Fruit fly (Drosophila melanogaster) whole organism, prepupa: ENCODE data around the gene CG9922.

Experiments used
- Blimp-1 ChIP-seq: fragments of 200-800 bp; sonication (Bioruptor generic); optimal IDR thresholded peaks from 3 replicates; lab custom pipeline; 2017; ENCODE audit warnings: missing biosample characterization, missing genetic modification characterization, mild to moderate bottlenecking, moderate library complexity, missing genetic modification reagents
- CG10631 ChIP-seq: fragments of 200-800 bp; sonication (Bioruptor generic); optimal IDR thresholded peaks from 2 replicates; lab custom pipeline; 2016; ENCODE audit warnings: missing biosample characterization, missing genetic modification characterization
- CG10669 ChIP-seq: fragments of 200-800 bp; sonication (Bioruptor generic); optimal IDR thresholded peaks from 3 replicates; lab custom pipeline; 2018; ENCODE audit warnings: missing biosample characterization, mild to moderate bottlenecking, missing genetic modification characterization, moderate library complexity
- CG11294 ChIP-seq: fragments of 200-800 bp; sonication (Bioruptor generic); IDR thresholded peaks from 2 replicates; pipeline ENCODE4 v1.3.6; 2022; ENCODE audit warnings: missing biosample characterization, missing genetic modification characterization
- CG11762 ChIP-seq: fragments of 200-800 bp; sonication (Bioruptor generic); optimal IDR thresholded peaks from 3 replicates; lab custom pipeline; 2016; ENCODE audit warnings: missing biosample characterization, missing genetic modification characterization; ENCODE audit not compliant: insufficient read depth
- CG11902 ChIP-seq: fragments of 200-800 bp; sonication (Bioruptor generic); optimal IDR thresholded peaks from 3 replicates; lab custom pipeline; 2016; ENCODE audit warnings: missing biosample characterization, missing genetic modification characterization
- CG15336 ChIP-seq: fragments of 200-800 bp; sonication (Bioruptor generic); IDR thresholded peaks from 2 replicates; pipeline ENCODE4 v1.3.6; 2022; ENCODE audit warnings: missing biosample characterization, missing genetic modification characterization
- CG1621 ChIP-seq: fragments of 200-800 bp; sonication (Bioruptor generic); optimal IDR thresholded peaks from 3 replicates; lab custom pipeline; 2018; ENCODE audit warnings: missing biosample characterization, mild to moderate bottlenecking, missing genetic modification characterization
- CG16779 ChIP-seq: fragments of 200-800 bp; sonication (Bioruptor generic); optimal IDR thresholded peaks from 3 replicates; lab custom pipeline; 2017; ENCODE audit warnings: missing biosample characterization, mild to moderate bottlenecking, missing genetic modification characterization
- CG3032 ChIP-seq: fragments of 200-800 bp; optimal IDR thresholded peaks from 2 replicates; lab custom pipeline; 2019; ENCODE audit warnings: missing biosample characterization, mild to moderate bottlenecking, missing genetic modification characterization, moderate library complexity
- CG31627 ChIP-seq: fragments of 200-800 bp; sonication (Bioruptor generic); optimal IDR thresholded peaks from 3 replicates; lab custom pipeline; 2016; ENCODE audit warnings: missing biosample characterization, missing genetic modification characterization
- CG34406 ChIP-seq: fragments of 200-800 bp; sonication (Bioruptor generic); optimal IDR thresholded peaks from 3 replicates; lab custom pipeline; 2016; ENCODE audit warnings: missing biosample characterization, missing genetic modification characterization
- CG3919 ChIP-seq: fragments of 200-800 bp; sonication (Bioruptor generic); optimal IDR thresholded peaks from 3 replicates; lab custom pipeline; 2016; ENCODE audit warnings: missing biosample characterization, missing genetic modification characterization
- CG4318 ChIP-seq: fragments of 200-800 bp; sonication (Bioruptor generic); optimal IDR thresholded peaks from 3 replicates; lab custom pipeline; 2017; ENCODE audit warnings: missing biosample characterization, mild to moderate bottlenecking, missing genetic modification characterization
- CG6163 ChIP-seq: fragments of 200-800 bp; sonication (Bioruptor generic); IDR thresholded peaks from 3 replicates; pipeline ENCODE4 v1.3.6; 2022; ENCODE audit warnings: missing biosample characterization, missing genetic modification characterization
- CG6808 ChIP-seq: fragments of 200-800 bp; sonication (Bioruptor generic); optimal IDR thresholded peaks from 3 replicates; lab custom pipeline; 2017; ENCODE audit warnings: missing biosample characterization, missing genetic modification characterization, mild to moderate bottlenecking, moderate library complexity, missing genetic modification reagents
- CG7368 ChIP-seq: fragments of 200-800 bp; sonication (Bioruptor generic); optimal IDR thresholded peaks from 3 replicates; lab custom pipeline; 2016; ENCODE audit warnings: missing biosample characterization, missing genetic modification characterization
- CG8119 ChIP-seq: fragments of 200-800 bp; sonication (Bioruptor generic); IDR thresholded peaks from 3 replicates; pipeline ENCODE4 v1.3.6; 2022; ENCODE audit warnings: missing biosample characterization, missing genetic modification characterization
- CG8319 ChIP-seq: fragments of 200-800 bp; sonication (Bioruptor generic); optimal IDR thresholded peaks from 3 replicates; lab custom pipeline; 2016; ENCODE audit warnings: missing biosample characterization, missing genetic modification characterization
- CG9139 ChIP-seq: fragments of 200-800 bp; sonication (Bioruptor generic); optimal IDR thresholded peaks from 3 replicates; lab custom pipeline; 2017; ENCODE audit warnings: missing biosample characterization, mild to moderate bottlenecking, missing genetic modification characterization
- Eip75B ChIP-seq: fragments of 200-800 bp; sonication (Bioruptor generic); optimal IDR thresholded peaks from 3 replicates; lab custom pipeline; 2016; ENCODE audit warnings: missing biosample characterization, missing genetic modification characterization
- Eip78C ChIP-seq: fragments of 200-800 bp; sonication (Bioruptor generic); peaks from one replicate; lab custom pipeline; 2016; ENCODE audit warnings: missing biosample characterization, missing genetic modification characterization
- Eip93F ChIP-seq: fragments of 200-800 bp; sonication (Bioruptor generic); optimal IDR thresholded peaks from 2 replicates; lab custom pipeline; 2016; ENCODE audit warnings: missing biosample characterization, mild to moderate bottlenecking, missing genetic modification characterization
- Ets21C ChIP-seq: fragments of 200-800 bp; sonication (Bioruptor generic); optimal IDR thresholded peaks from 3 replicates; lab custom pipeline; 2016; ENCODE audit warnings: missing biosample characterization, missing genetic modification characterization
- Ets96B ChIP-seq: fragments of 200-800 bp; optimal IDR thresholded peaks from 2 replicates; lab custom pipeline; 2019; ENCODE audit warnings: missing biosample characterization, mild to moderate bottlenecking, missing genetic modification characterization, moderate library complexity
- Gug ChIP-seq: fragments of 200-800 bp; sonication (Bioruptor generic); IDR thresholded peaks from 2 replicates; pipeline ENCODE4 v1.3.6; 2022; ENCODE audit warnings: missing biosample characterization, missing genetic modification characterization
- Hr38 ChIP-seq: sonication (Bioruptor generic); optimal IDR thresholded peaks from 2 replicates; lab custom pipeline; 2016; ENCODE audit warnings: missing biosample characterization, missing genetic modification characterization
- Hr39 ChIP-seq: fragments of 200-800 bp; sonication (Bioruptor generic); optimal IDR thresholded peaks from 2 replicates; lab custom pipeline; 2016; ENCODE audit warnings: missing biosample characterization, missing genetic modification characterization
- Hr4 ChIP-seq: fragments of 200-800 bp; sonication (Bioruptor generic); optimal IDR thresholded peaks from 3 replicates; lab custom pipeline; 2016; ENCODE audit warnings: missing biosample characterization, missing genetic modification characterization
- Lpt ChIP-seq: fragments of 200-800 bp; sonication (Bioruptor generic); optimal IDR thresholded peaks from 3 replicates; lab custom pipeline; 2016; ENCODE audit warnings: missing biosample characterization, missing genetic modification characterization
- Met ChIP-seq: fragments of 200-800 bp; sonication (Bioruptor generic); optimal IDR thresholded peaks from 3 replicates; lab custom pipeline; 2016; ENCODE audit warnings: missing biosample characterization, missing genetic modification characterization
- Smox ChIP-seq: fragments of 200-800 bp; sonication (Bioruptor generic); optimal IDR thresholded peaks from 3 replicates; lab custom pipeline; 2016; ENCODE audit warnings: missing biosample characterization, missing genetic modification characterization
- Sox102F ChIP-seq: fragments of 200-800 bp; sonication (Bioruptor generic); optimal IDR thresholded peaks from 2 replicates; lab custom pipeline; 2016; ENCODE audit warnings: missing biosample characterization, mild to moderate bottlenecking, missing genetic modification characterization
- Sox14 ChIP-seq: fragments of 200-800 bp; sonication (Bioruptor generic); optimal IDR thresholded peaks from 3 replicates; lab custom pipeline; 2016; ENCODE audit warnings: missing biosample characterization, missing genetic modification characterization
- Sox15 ChIP-seq: fragments of 200-800 bp; sonication (Bioruptor generic); optimal IDR thresholded peaks from 3 replicates; lab custom pipeline; 2016; ENCODE audit warnings: missing biosample characterization, missing genetic modification characterization
- achi ChIP-seq: fragments of 200-800 bp; sonication (Bioruptor generic); optimal IDR thresholded peaks from 3 replicates; lab custom pipeline; 2016; ENCODE audit warnings: missing biosample characterization, missing genetic modification characterization
- acj6 ChIP-seq: fragments of 200-800 bp; sonication (Bioruptor generic); optimal IDR thresholded peaks from 3 replicates; lab custom pipeline; 2016; ENCODE audit warnings: missing biosample characterization, missing genetic modification characterization
- dac ChIP-seq: fragments of 200-800 bp; sonication (Bioruptor generic); optimal IDR thresholded peaks from 2 replicates; lab custom pipeline; 2017; ENCODE audit warnings: missing biosample characterization, mild to moderate bottlenecking, missing genetic modification characterization
- eg ChIP-seq: fragments of 200-800 bp; sonication (Bioruptor generic); IDR thresholded peaks from 3 replicates; pipeline ENCODE4 v1.3.6; 2022; ENCODE audit warnings: missing biosample characterization, missing genetic modification characterization
- esn ChIP-seq: fragments of 200-800 bp; sonication (Bioruptor generic); optimal IDR thresholded peaks from 2 replicates; lab custom pipeline; 2016; ENCODE audit warnings: missing biosample characterization, mild to moderate bottlenecking, missing genetic modification characterization, moderate library complexity
- fd59A ChIP-seq: fragments of 200-800 bp; sonication (Bioruptor generic); optimal IDR thresholded peaks from 2 replicates; lab custom pipeline; 2017; ENCODE audit warnings: missing biosample characterization, mild to moderate bottlenecking, missing genetic modification characterization, missing genetic modification reagents
- fd85E ChIP-seq: fragments of 200-800 bp; sonication (Bioruptor generic); optimal IDR thresholded peaks from 3 replicates; lab custom pipeline; 2016; ENCODE audit warnings: missing biosample characterization, missing genetic modification characterization
- lz ChIP-seq: fragments of 200-800 bp; sonication (Bioruptor generic); optimal IDR thresholded peaks from 3 replicates; lab custom pipeline; 2016; ENCODE audit warnings: missing biosample characterization, missing genetic modification characterization
- net ChIP-seq: fragments of 200-800 bp; sonication (Bioruptor generic); optimal IDR thresholded peaks from 3 replicates; lab custom pipeline; 2016; ENCODE audit warnings: missing biosample characterization, missing genetic modification characterization
- pdm3 ChIP-seq: fragments of 200-800 bp; sonication (Bioruptor generic); optimal IDR thresholded peaks from 3 replicates; lab custom pipeline; 2016; ENCODE audit warnings: missing biosample characterization, missing genetic modification characterization
- ss ChIP-seq, 2 experiments: fragments of 200-800 bp; sonication (Bioruptor generic); optimal IDR thresholded peaks; 2 replicates in 1 of 2; 3 replicates in 1 of 2; lab custom pipeline; 2017 to 2018; ENCODE audit warnings: mild to moderate bottlenecking in 2 of 2, missing biosample characterization in 2 of 2, missing genetic modification characterization in 2 of 2, moderate library complexity in 1 of 2
- svp ChIP-seq: fragments of 200-800 bp; sonication (Bioruptor generic); peaks from one replicate; lab custom pipeline; 2016; ENCODE audit warnings: missing biosample characterization, missing genetic modification characterization
- topi ChIP-seq: fragments of 200-800 bp; sonication (Bioruptor generic); optimal IDR thresholded peaks from 3 replicates; lab custom pipeline; 2016; ENCODE audit warnings: missing biosample characterization, missing genetic modification characterization
- vri ChIP-seq: fragments of 200-800 bp; sonication (Bioruptor generic); optimal IDR thresholded peaks from 3 replicates; lab custom pipeline; 2016; ENCODE audit warnings: missing biosample characterization, mild to moderate bottlenecking, missing genetic modification characterization

CG9922 gene

DNA sequence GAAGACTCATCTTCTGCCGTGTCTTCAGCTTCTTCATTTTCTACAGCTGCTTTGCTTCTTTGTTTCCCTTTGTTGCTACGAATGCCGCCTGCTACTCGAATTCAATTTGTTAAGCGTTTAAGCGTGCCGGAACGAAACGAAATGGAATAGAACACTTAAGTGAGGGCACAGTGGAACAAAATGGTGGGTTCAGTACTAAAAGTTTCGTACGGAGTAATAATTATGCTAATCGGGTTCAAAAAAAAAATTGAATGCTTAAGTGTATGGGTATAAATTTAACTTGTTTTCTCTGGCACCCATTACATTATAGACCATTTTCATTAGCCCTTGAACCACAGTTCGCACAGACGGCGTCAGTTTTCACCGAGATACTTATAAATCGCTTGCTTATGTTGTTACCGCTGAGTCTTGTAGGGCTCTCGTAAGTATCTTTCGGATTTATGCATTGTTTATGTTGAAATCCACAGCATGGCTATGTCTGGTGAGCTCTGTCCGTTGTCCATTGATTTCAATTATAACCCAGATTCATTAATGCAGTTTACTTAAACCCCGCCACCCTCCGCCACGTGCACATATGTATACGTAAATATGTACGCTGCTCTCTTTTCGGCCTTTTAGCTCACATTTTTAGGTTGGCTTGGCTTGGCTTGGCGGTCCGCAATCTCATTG is 23.6 kb downstream of the CG9922 start (continued):
- peak; percentile 88 for TF ChIP-seq Eip75B (GFP tag; lab: Kevin White, UChicago)
- peak; percentile 49 for TF ChIP-seq CG16779
- TF ChIP-seq pdm3 (GFP tag; lab: Kevin White, UChicago): peak; percentile 81
- peak; percentile 79 for TF ChIP-seq lz (GFP tag; lab: Kevin White, UChicago)
- TF ChIP-seq CG3032 (tag; lab: Kevin White, UChicago): peak; percentile 86
- TF ChIP-seq achi (GFP tag; lab: Kevin White, UChicago): peak; percentile 83
- TF ChIP-seq CG3919 (GFP tag; lab: Kevin White, UChicago): peak; percentile 97
- peak; percentile 87 for TF ChIP-seq Sox14
- peak; percentile 30 for TF ChIP-seq dac (GFP tag; lab: Kevin White, UChicago)
- TF ChIP-seq CG10631 (GFP tag; lab: Kevin White, UChicago): peak; percentile 76
- peak; percentile 75 for TF ChIP-seq fd59A
- TF ChIP-seq Sox15 (GFP tag; lab: Kevin White, UChicago): peak; percentile 68
- peak; percentile 81 for TF ChIP-seq esn
- TF ChIP-seq svp (GFP tag; lab: Kevin White, UChicago): peak; percentile 81
- TF ChIP-seq CG34406 (GFP tag; lab: Kevin White, UChicago): peak; percentile 75
- peak; percentile 77 for TF ChIP-seq Smox (GFP tag; lab: Kevin White, UChicago)
- TF ChIP-seq CG6808: peak; percentile 94
- peak; percentile 79 to 95 for TF ChIP-seq ss (GFP tag; optimal IDR thresholded peaks at IDR 0.05; lab: Kevin White, UChicago)
- peak; percentile 60 for TF ChIP-seq Ets21C (GFP tag; lab: Kevin White, UChicago)
- TF ChIP-seq topi (GFP tag; lab: Kevin White, UChicago): peak; percentile 86
- TF ChIP-seq Gug (GFP tag; lab: Robert Waterston, UW): peak; percentile 85
- TF ChIP-seq vri (GFP tag; lab: Kevin White, UChicago): peak; percentile 53
- peak; percentile 96 for TF ChIP-seq CG8319 (GFP tag; lab: Kevin White, UChicago)
- peak; percentile 81 for TF ChIP-seq Hr4 (GFP tag; lab: Kevin White, UChicago)
- peak; percentile 79 for TF ChIP-seq Sox102F (GFP tag; lab: Kevin White, UChicago)
- peak; percentile 81 for TF ChIP-seq CG8119
- TF ChIP-seq Lpt (GFP tag; lab: Kevin White, UChicago): peak; percentile 83
- TF ChIP-seq CG7368: peak; percentile 96
- TF ChIP-seq CG11902 (GFP tag; lab: Kevin White, UChicago): peak; percentile 88
- peak; percentile 81 for TF ChIP-seq Met (GFP tag; lab: Kevin White, UChicago)
- TF ChIP-seq CG11762 (GFP tag; lab: Kevin White, UChicago): peak; percentile 95
- peak; percentile 52 for TF ChIP-seq CG4318 (GFP tag; lab: Kevin White, UChicago)
- TF ChIP-seq net (GFP tag; lab: Kevin White, UChicago): peak; percentile 80
- peak; percentile 96 for TF ChIP-seq Eip78C (GFP tag; lab: Kevin White, UChicago)
- TF ChIP-seq Eip93F: no peak
- peak; percentile 92 for TF ChIP-seq CG9139 (GFP tag; lab: Kevin White, UChicago)
- TF ChIP-seq, all 60 proteins: peak for 58

dm6 chr3R:14011629-14012028 is 24.6 kb downstream of the CG9922 start:
- TF ChIP-seq ss (GFP tag; optimal IDR thresholded peaks at IDR 0.05; lab: Kevin White, UChicago) (no peak), lz (GFP tag; lab: Kevin White, UChicago) (no peak), Ets21C (GFP tag; lab: Kevin White, UChicago) (no peak), CG16779 (no peak), Eip78C (GFP tag; lab: Kevin White, UChicago) (peak; percentile 74), CG6163 (GFP tag; lab: Robert Waterston, UW) (no peak), Blimp-1 (no peak), Eip75B (GFP tag; lab: Kevin White, UChicago) (no peak), CG1621 (tag; lab: Kevin White, UChicago) (no peak), net (GFP tag; lab: Kevin White, UChicago) (peak; percentile 26), CG11902 (GFP tag; lab: Kevin White, UChicago) (no peak), Hr39 (GFP tag; lab: Kevin White, UChicago) (no peak), Hr38 (GFP tag; lab: Kevin White, UChicago) (no peak), CG11294 (GFP tag; lab: Robert Waterston, UW) (no peak), Hr4 (GFP tag; lab: Kevin White, UChicago) (no peak), CG10669 (no peak), Sox15 (GFP tag; lab: Kevin White, UChicago) (no peak), Ets96B (tag; lab: Kevin White, UChicago) (peak; percentile 37), CG6808 (peak; percentile 39), CG3919 (GFP tag; lab: Kevin White, UChicago) (peak; percentile 13), acj6 (GFP tag; lab: Kevin White, UChicago) (no peak), CG31627 (GFP tag; lab: Kevin White, UChicago) (no peak), fd85E (GFP tag; lab: Kevin White, UChicago) (no peak), CG15336 (GFP tag; lab: Robert Waterston, UW) (no peak), CG8119 (no peak), eg (no peak), CG34406 (GFP tag; lab: Kevin White, UChicago) (no peak)
